Worm (Caenorhabditis elegans): Measurements from ENCODE around the gene C33C12.4.
"Not testable (repeated sequence)": the region's sequence is repeated elsewhere in the genome, so short reads cannot be mapped to it uniquely, and the experiment has no call there.

- not testable (repeated sequence) for TF ChIP-seq ama-1 (optimal IDR thresholded peaks at IDR 0.05); isw-1 (GFP tag; IDR thresholded peaks at IDR 0.05); blmp-1 (tag; optimal IDR thresholded peaks at IDR 0.05)
Measured at ce11 chrII:2163370-2163882, 2.9 kb downstream of the C33C12.4 start, which contains the start of gene C33C12.11.
